Worm (Caenorhabditis elegans) whole organism, L2 larva: ENCODE data around the gene col-81.

Experiments used
- R02D3.7 ChIP-seq: fragments of 150-350 bp; optimal IDR thresholded peaks from 2 replicates; lab custom pipeline; 2014; ENCODE audit warnings: missing biosample characterization, missing genetic modification characterization
- ZK546.5 ChIP-seq: sonication (generic microtip); optimal IDR thresholded peaks from 2 replicates; lab custom pipeline; 2017; ENCODE audit warnings: missing biosample characterization, missing genetic modification characterization
- aly-2 ChIP-seq: fragments of 150-350 bp; optimal IDR thresholded peaks from 2 replicates; lab custom pipeline; 2014; ENCODE audit warnings: missing biosample characterization, missing genetic modification characterization
- ama-1 ChIP-seq: fragments of 150-350 bp; optimal IDR thresholded peaks from 2 replicates; lab custom pipeline; 2018; ENCODE audit warnings: inconsistent platforms
- elt-1 ChIP-seq: fragments of 150-350 bp; optimal IDR thresholded peaks from 2 replicates; lab custom pipeline; 2014; ENCODE audit warnings: missing biosample characterization, missing genetic modification characterization
- nhr-23 ChIP-seq: fragments of 150-350 bp; optimal IDR thresholded peaks from 2 replicates; lab custom pipeline; 2014; ENCODE audit warnings: missing biosample characterization, missing genetic modification reagents, missing genetic modification characterization
- nhr-237 ChIP-seq: fragments of 150-350 bp; optimal IDR thresholded peaks from 2 replicates; lab custom pipeline; 2014; ENCODE audit warnings: missing biosample characterization, missing genetic modification characterization
- peb-1 ChIP-seq: fragments of 150-350 bp; optimal IDR thresholded peaks from 2 replicates; lab custom pipeline; 2014; ENCODE audit warnings: missing biosample characterization, missing genetic modification characterization
- unc-62 ChIP-seq: fragments of 150-350 bp; optimal IDR thresholded peaks from 2 replicates; lab custom pipeline; 2014; ENCODE audit warnings: missing biosample characterization, missing genetic modification reagents, missing genetic modification characterization
- zag-1 ChIP-seq: fragments of 150-350 bp; optimal IDR thresholded peaks from 2 replicates; lab custom pipeline; 2014; ENCODE audit warnings: missing biosample characterization, missing genetic modification characterization

DNA sequence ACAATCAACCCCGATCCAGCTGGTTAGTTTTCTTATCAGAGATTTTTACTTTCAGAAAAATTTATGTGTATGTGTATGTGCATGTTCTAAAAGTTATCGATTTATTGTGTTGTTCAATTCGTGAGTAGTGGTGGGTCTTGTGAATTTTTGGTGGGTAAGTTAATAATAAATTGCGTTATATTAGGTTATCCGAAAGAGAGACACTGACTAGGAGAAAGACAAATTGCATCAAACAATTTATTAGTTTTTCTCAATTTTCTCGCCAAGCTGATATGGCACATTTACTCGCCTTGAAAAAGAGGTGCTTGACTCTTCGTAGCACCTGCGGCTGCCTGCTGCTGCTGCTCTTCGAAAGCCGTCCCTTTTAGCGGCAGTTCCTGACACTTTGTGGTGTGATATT, 14.5 kb downstream of the col-81 start:
- TF ChIP-seq ama-1 (no peak), elt-1 (tag; lab: Kevin White, UChicago) (no peak), ZK546.5 (no peak), peb-1 (tag; lab: Kevin White, UChicago) (no peak), zag-1 (tag; lab: Kevin White, UChicago) (no peak), unc-62 (GFP tag; lab: Kevin White, UChicago) (no peak), nhr-237 (tag; lab: Kevin White, UChicago) (no peak), nhr-23 (tag; lab: Kevin White, UChicago) (no peak), aly-2 (tag; lab: Kevin White, UChicago) (no peak), R02D3.7 (tag; lab: Kevin White, UChicago) (no peak)
